Fruit fly (Drosophila melanogaster) whole organism, adult: ENCODE results near the gene CG32037.

Source experiments
- CG11617 ChIP-seq: fragments of 200-800 bp; sonication (Bioruptor generic); optimal IDR thresholded peaks from 2 replicates; lab custom pipeline; 2017; ENCODE audit warnings: mild to moderate bottlenecking, missing biosample characterization, missing genetic modification reagents, missing genetic modification characterization
- CG12768 ChIP-seq: fragments of 200-800 bp; sonication (Bioruptor generic); optimal IDR thresholded peaks from 2 replicates; lab custom pipeline; 2017; ENCODE audit warnings: missing biosample characterization, missing genetic modification characterization, mild to moderate bottlenecking, moderate library complexity, missing genetic modification reagents
- CG14711 ChIP-seq: fragments of 200-800 bp; sonication (Bioruptor generic); optimal IDR thresholded peaks from 2 replicates; lab custom pipeline; 2018; ENCODE audit warnings: missing biosample characterization, mild to moderate bottlenecking, missing genetic modification characterization, moderate library complexity
- CG1620 ChIP-seq: fragments of 200-800 bp; sonication (Bioruptor generic); optimal IDR thresholded peaks from 2 replicates; lab custom pipeline; 2016; ENCODE audit warnings: missing biosample characterization, missing genetic modification characterization
- CG33017 ChIP-seq: fragments of 200-800 bp; sonication (Bioruptor generic); optimal IDR thresholded peaks from 2 replicates; lab custom pipeline; 2018; ENCODE audit warnings: missing biosample characterization, mild to moderate bottlenecking, missing genetic modification characterization, moderate library complexity
- CG7101 ChIP-seq: fragments of 200-800 bp; sonication (Bioruptor generic); optimal IDR thresholded peaks from 2 replicates; lab custom pipeline; 2018; ENCODE audit warnings: missing biosample characterization, mild to moderate bottlenecking, missing genetic modification characterization, moderate library complexity
- Crg-1 ChIP-seq: fragments of 200-800 bp; sonication (Bioruptor generic); optimal IDR thresholded peaks from 2 replicates; lab custom pipeline; 2016; ENCODE audit warnings: missing biosample characterization, missing genetic modification characterization
- Hr96 ChIP-seq: fragments of 200-800 bp; sonication (Bioruptor generic); optimal IDR thresholded peaks from 2 replicates; lab custom pipeline; 2016; ENCODE audit warnings: missing biosample characterization, missing genetic modification characterization
- Mnt ChIP-seq: fragments of 200-800 bp; sonication (Bioruptor generic); optimal IDR thresholded peaks from 2 replicates; lab custom pipeline; 2016; ENCODE audit warnings: missing biosample characterization, mild to moderate bottlenecking, missing genetic modification characterization
- bab1 ChIP-seq: fragments of 200-800 bp; sonication (Bioruptor generic); optimal IDR thresholded peaks from 3 replicates; lab custom pipeline; 2019; ENCODE audit warnings: missing biosample characterization, mild to moderate bottlenecking, missing genetic modification characterization, moderate library complexity
- cic ChIP-seq: fragments of 200-800 bp; sonication (Bioruptor generic); optimal IDR thresholded peaks from 2 replicates; lab custom pipeline; 2017; ENCODE audit warnings: missing biosample characterization, mild to moderate bottlenecking, missing genetic modification characterization, moderate library complexity
- kay ChIP-seq: fragments of 200-800 bp; sonication (Bioruptor generic); peaks from one replicate; lab custom pipeline; 2016; ENCODE audit warnings: missing biosample characterization, missing genetic modification characterization, borderline replicate concordance

dm6 chr3L:9499919-9500807 lies 8.1 kb upstream of the CG32037 start:
- TF ChIP-seq cic (peak; percentile 28), bab1 (GFP tag; lab: Kevin White, UChicago) (no peak), CG12768 (GFP tag; lab: Kevin White, UChicago) (no peak), Crg-1 (GFP tag; lab: Kevin White, UChicago) (no peak), Hr96 (GFP tag; lab: Kevin White, UChicago) (no peak), CG11617 (GFP tag; lab: Kevin White, UChicago) (no peak), CG1620 (GFP tag; lab: Kevin White, UChicago) (no peak), Mnt (no peak), kay (GFP tag; lab: Kevin White, UChicago) (peak; percentile 60), CG33017 (tag; lab: Kevin White, UChicago) (no peak), CG14711 (tag; lab: Kevin White, UChicago) (no peak), CG7101 (tag; lab: Kevin White, UChicago) (no peak)
